Worm (Caenorhabditis elegans): ENCODE measurements around the gene hpo-8.

Gene hpo-8

DNA sequence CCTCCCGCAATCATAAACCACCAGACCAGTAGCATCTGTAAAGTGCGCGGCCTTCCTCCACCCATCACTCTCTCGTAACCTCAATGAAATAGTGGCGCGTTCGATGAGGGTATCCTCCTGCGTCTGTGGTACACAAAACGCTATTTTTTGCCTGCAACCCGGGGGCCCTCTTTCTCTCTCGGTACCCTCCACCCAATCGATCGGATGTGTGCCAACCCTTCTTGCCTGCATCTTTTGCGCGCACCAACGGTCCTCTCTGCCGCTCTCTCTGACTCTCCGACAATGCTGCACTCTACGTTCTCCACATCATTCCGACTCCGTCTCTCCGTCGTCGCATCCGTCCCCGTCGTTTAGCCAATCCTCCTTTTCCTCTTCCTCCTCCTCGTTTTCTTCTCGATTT, 40.4 kb downstream of the hpo-8 start (continued):
- peak; percentile 40; the same call in 1 of the 2 replicates for TF ChIP-seq dmd-6 (GFP tag; IDR thresholded peaks at IDR 0.05)
- no peak for TF ChIP-seq tag-97 (GFP tag; IDR thresholded peaks at IDR 0.05)
- TF ChIP-seq mdl-1 (tag; optimal IDR thresholded peaks at IDR 0.05), result peak; percentile 48 to 53
- TF ChIP-seq nhr-28 (tag; optimal IDR thresholded peaks at IDR 0.05), result peak; percentile 49
- peak; percentile 12 for TF ChIP-seq nhr-77 (tag; optimal IDR thresholded peaks at IDR 0.05)
- peak; percentile 34 to 63 for TF ChIP-seq lsy-2 (tag; optimal IDR thresholded peaks at IDR 0.05)
- TF ChIP-seq nhr-6 (tag; optimal IDR thresholded peaks at IDR 0.05), result peak; percentile 14
- TF ChIP-seq T26A8.4 (GFP tag; IDR thresholded peaks at IDR 0.05), result peak; percentile 38; the same call in 1 of the 2 replicates
- 0 out of 2 replicates have a peak, but pooled peaks have one; percentile 3 for TF ChIP-seq madf-9 (GFP tag; conservative IDR thresholded peaks at IDR 0.05)
- TF ChIP-seq gei-8 (GFP tag; optimal IDR thresholded peaks at IDR 0.05), result no peak
- TF ChIP-seq nhr-11 (tag; optimal IDR thresholded peaks at IDR 0.05), result peak; percentile 44
- peak; percentile 77 for TF ChIP-seq mxl-3 (GFP tag; optimal IDR thresholded peaks at IDR 0.05)
- TF ChIP-seq hif-1 (tag; optimal IDR thresholded peaks at IDR 0.05), result peak in 1 of 2 experiments; percentile 60
- TF ChIP-seq mes-2 (tag; optimal IDR thresholded peaks at IDR 0.05; ENCODE audit: poor library complexity, severe bottlenecking), result peak; percentile 60
- TF ChIP-seq tra-1 (GFP tag; IDR thresholded peaks at IDR 0.05), result 0 out of 2 replicates have a peak, but pooled peaks have one; percentile 46
- TF ChIP-seq hmg-1.1 (GFP tag; IDR thresholded peaks at IDR 0.05), result peak; percentile 85
- TF ChIP-seq set-16 (GFP tag; IDR thresholded peaks at IDR 0.05), result peak; percentile 93
- TF ChIP-seq mep-1 (tag; optimal IDR thresholded peaks at IDR 0.05), result peak; percentile 80
- TF ChIP-seq fkh-10 (GFP tag; optimal IDR thresholded peaks at IDR 0.05), result peak; percentile 80

DNA sequence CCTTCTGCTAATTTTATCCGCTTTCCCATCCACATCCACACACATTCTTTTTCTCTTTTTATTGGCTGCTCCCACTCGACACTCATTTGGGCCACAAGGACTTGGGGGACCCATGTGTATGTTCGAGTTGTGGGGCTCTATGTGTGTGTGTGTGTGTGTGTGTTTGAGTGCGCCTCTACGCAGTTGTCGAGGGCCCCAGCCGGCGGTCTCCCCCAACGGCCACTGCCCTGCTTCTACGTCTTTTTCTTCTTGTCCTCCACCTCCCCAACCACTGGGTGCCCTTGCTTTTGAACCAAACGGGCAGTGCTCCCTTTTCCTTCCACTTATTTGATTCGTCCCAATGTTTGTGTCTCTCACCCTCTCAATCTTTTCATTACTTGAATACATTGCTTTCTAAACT, 41.5 kb downstream of the hpo-8 start:
- TF ChIP-seq set-16 (GFP tag; IDR thresholded peaks at IDR 0.05) (peak; percentile 61), mdt-29 (GFP tag; IDR thresholded peaks at IDR 0.05) (no peak), ZK546.5 (tag; optimal IDR thresholded peaks at IDR 0.05) (no peak), Y48G9A.11 (GFP tag; IDR thresholded peaks at IDR 0.05) (no peak), lir-3 (tag; optimal IDR thresholded peaks at IDR 0.05) (no peak), mes-2 (tag; optimal IDR thresholded peaks at IDR 0.05; ENCODE audit: poor library complexity, severe bottlenecking) (peak; percentile 0), ceh-82 (tag; optimal IDR thresholded peaks at IDR 0.05) (no peak), daf-19 (GFP tag; conservative IDR thresholded peaks at IDR 0.05) (no peak), mep-1 (tag; optimal IDR thresholded peaks at IDR 0.05) (peak; percentile 3), hlh-11 (tag; optimal IDR thresholded peaks at IDR 0.05) (peak; percentile 43), egl-43 (GFP tag; IDR thresholded peaks at IDR 0.05) (peak; percentile 44; the same call in 1 of the 2 replicates), daf-16 (GFP tag; optimal IDR thresholded peaks at IDR 0.05) (no peak), daf-16 (tag; optimal IDR thresholded peaks at IDR 0.05) (no peak), R02D3.7 (tag; optimal IDR thresholded peaks at IDR 0.05) (no peak), skn-1 (tag; optimal IDR thresholded peaks at IDR 0.05) (no peak), F26F4.8 (GFP tag; conservative IDR thresholded peaks at IDR 0.05) (no peak), unc-130 (GFP tag; optimal IDR thresholded peaks at IDR 0.05) (no peak), lsy-2 (tag; optimal IDR thresholded peaks at IDR 0.05) (peak in 1 of 2 experiments; percentile 24), arid-1 (GFP tag; conservative IDR thresholded peaks at IDR 0.05) (0 out of 2 replicates have a peak, but pooled peaks have one; percentile 49), snpc-1.2 (GFP tag; IDR thresholded peaks at IDR 0.05) (no peak), lin-15B (tag; optimal IDR thresholded peaks at IDR 0.05) (no peak), tra-1 (GFP tag; IDR thresholded peaks at IDR 0.05) (no peak), snpc-4 (tag; optimal IDR thresholded peaks at IDR 0.05) (no peak), nhr-76 (tag; optimal IDR thresholded peaks at IDR 0.05) (no peak), mdl-1 (tag; optimal IDR thresholded peaks at IDR 0.05) (no peak), nhr-11 (tag; optimal IDR thresholded peaks at IDR 0.05) (peak; percentile 9), pha-4 (GFP tag; IDR thresholded peaks at IDR 0.05) (no peak), pha-4 (tag; optimal IDR thresholded peaks at IDR 0.05) (no peak), cey-2 (tag; optimal IDR thresholded peaks at IDR 0.05; ENCODE audit: borderline replicate concordance, insufficient read depth) (no peak), F37D6.2 (tag; optimal IDR thresholded peaks at IDR 0.05) (peak; percentile 37), F44E2.7 (GFP tag; IDR thresholded peaks at IDR 0.05) (no peak), php-3 (GFP tag; IDR thresholded peaks at IDR 0.05) (no peak), T26A8.4 (GFP tag; IDR thresholded peaks at IDR 0.05) (no peak), lin-39 (tag; optimal IDR thresholded peaks at IDR 0.05) (no peak), gei-8 (GFP tag; optimal IDR thresholded peaks at IDR 0.05) (no peak), saeg-2 (GFP tag; IDR thresholded peaks at IDR 0.05) (0 out of 2 replicates have a peak, but pooled peaks have one; percentile 16), zfp-2 (tag; optimal IDR thresholded peaks at IDR 0.05) (no peak), aha-1 (tag) (peak; percentile 97)

Data from whole organism, L4 larva.